Worm (Caenorhabditis elegans): ENCODE data around the gene plr-1.

ce11 chrIII:11472861-11473260 is 16.2 kb downstream of the plr-1 start:
- TF ChIP-seq nhr-11 (tag; optimal IDR thresholded peaks at IDR 0.05): no peak
- no peak for TF ChIP-seq ZK546.5 (tag; optimal IDR thresholded peaks at IDR 0.05)
- TF ChIP-seq lin-29 (GFP tag; IDR thresholded peaks at IDR 0.05): no peak
- no peak for TF ChIP-seq lin-39 (tag; optimal IDR thresholded peaks at IDR 0.05)
